Worm (Caenorhabditis elegans) whole organism, L4 larva: Measurements from ENCODE around the gene sra-11.

Experiments used
- F10B5.3 ChIP-seq: sonication (generic microtip); optimal IDR thresholded peaks from 2 replicates; lab custom pipeline; 2016; ENCODE audit warnings: mild to moderate bottlenecking, missing genetic modification characterization, missing compliant biosample characterization
- F37D6.2 ChIP-seq: sonication (generic microtip); optimal IDR thresholded peaks from 2 replicates; lab custom pipeline; 2016; ENCODE audit warnings: mild to moderate bottlenecking, missing genetic modification characterization, missing compliant biosample characterization
- F44E2.7 ChIP-seq: fragments of 200-800 bp; sonication (Bioruptor generic); IDR thresholded peaks from 2 replicates; pipeline ENCODE4 v2.1.2; 2022; ENCODE audit warnings: missing genetic modification characterization, missing compliant biosample characterization
- T20F7.1 ChIP-seq: fragments of 200-800 bp; sonication (Bioruptor generic); optimal IDR thresholded peaks from 2 replicates; lab custom pipeline; 2018; ENCODE audit warnings: mild to moderate bottlenecking, missing genetic modification characterization, missing compliant biosample characterization
- Y75B8A.6 ChIP-seq: fragments of 200-800 bp; sonication (Bioruptor generic); IDR thresholded peaks from 2 replicates; pipeline ENCODE4 v1.3.6; 2022; ENCODE audit warnings: missing genetic modification reagents, missing genetic modification characterization, missing compliant biosample characterization
- ZK546.5 ChIP-seq, 2 experiments: sonication (generic microtip); optimal IDR thresholded peaks; 2 replicates each; lab custom pipeline; 2017; ENCODE audit warnings: missing biosample characterization in 2 of 2, missing genetic modification characterization in 2 of 2
- aha-1 ChIP-seq: fragments of 150-350 bp; peaks from one replicate; lab custom pipeline; 2014; ENCODE audit warnings: missing biosample characterization, missing genetic modification characterization
- ama-1 ChIP-seq: fragments of 150-350 bp; optimal IDR thresholded peaks from 2 replicates; lab custom pipeline; 2014; ENCODE audit warnings: inconsistent platforms, mixed read lengths
- arid-1 ChIP-seq: fragments of 200-800 bp; sonication (Bioruptor generic); conservative IDR thresholded peaks from 2 replicates; pipeline ENCODE4 v1.3.6; 2022; ENCODE audit warnings: missing genetic modification reagents, missing genetic modification characterization, missing compliant biosample characterization
- attf-4 ChIP-seq: sonication (generic microtip); optimal IDR thresholded peaks from 3 replicates; lab custom pipeline; 2017; ENCODE audit warnings: missing biosample characterization, missing genetic modification characterization
- ceh-28 ChIP-seq: fragments of 150-350 bp; optimal IDR thresholded peaks from 2 replicates; lab custom pipeline; 2014; ENCODE audit warnings: missing biosample characterization, missing genetic modification reagents, missing genetic modification characterization
- daf-12 ChIP-seq: fragments of 150-350 bp; optimal IDR thresholded peaks from 2 replicates; lab custom pipeline; 2014; ENCODE audit warnings: missing biosample characterization, missing genetic modification reagents, missing genetic modification characterization
- daf-16 ChIP-seq, 3 experiments: sonication (generic microtip); optimal IDR thresholded peaks; 2 replicates each; lab custom pipeline; 2016 to 2017; ENCODE audit warnings: missing genetic modification characterization in 3 of 3, missing genetic modification reagents in 3 of 3, mild to moderate bottlenecking in 2 of 3, missing compliant biosample characterization in 2 of 3, missing biosample characterization in 1 of 3, moderate library complexity in 1 of 3
- daf-8 ChIP-seq: fragments of 200-800 bp; sonication (Bioruptor generic); IDR thresholded peaks from 2 replicates; pipeline ENCODE4 v1.3.6; 2022; ENCODE audit warnings: missing genetic modification characterization, missing compliant biosample characterization
- dmd-6 ChIP-seq: fragments of 200-800 bp; sonication (Bioruptor generic); IDR thresholded peaks from 2 replicates; pipeline ENCODE4 v1.3.6; 2022; ENCODE audit warnings: missing genetic modification reagents, missing genetic modification characterization, missing compliant biosample characterization
- dpl-1 ChIP-seq: fragments of 150-350 bp; optimal IDR thresholded peaks from 2 replicates; lab custom pipeline; 2014; ENCODE audit warnings: missing biosample characterization, missing genetic modification reagents, missing genetic modification characterization
- dve-1 ChIP-seq: sonication (generic microtip); optimal IDR thresholded peaks from 2 replicates; lab custom pipeline; 2017; ENCODE audit warnings: antibody characterized with exemption, mild to moderate bottlenecking, missing genetic modification characterization, missing compliant biosample characterization; ENCODE audit not compliant: insufficient read depth
- egl-43 ChIP-seq: fragments of 200-800 bp; sonication (Bioruptor generic); IDR thresholded peaks from 2 replicates; pipeline ENCODE4 v1.3.6; 2022; ENCODE audit warnings: missing genetic modification reagents, missing genetic modification characterization, missing compliant biosample characterization
- fkh-10 ChIP-seq: fragments of 150-350 bp; optimal IDR thresholded peaks from 2 replicates; lab custom pipeline; 2014; ENCODE audit warnings: missing biosample characterization, missing genetic modification reagents, missing genetic modification characterization
- gei-8 ChIP-seq: fragments of 200-800 bp; sonication (Bioruptor generic); optimal IDR thresholded peaks from 2 replicates; lab custom pipeline; 2018; ENCODE audit warnings: mild to moderate bottlenecking, missing genetic modification characterization, missing compliant biosample characterization
- hlh-11 ChIP-seq: fragments of 200-800 bp; sonication (Bioruptor generic); optimal IDR thresholded peaks from 2 replicates; lab custom pipeline; 2018; ENCODE audit warnings: mild to moderate bottlenecking, missing genetic modification characterization, missing compliant biosample characterization
- hlh-30 ChIP-seq: sonication (generic microtip); optimal IDR thresholded peaks from 2 replicates; lab custom pipeline; 2017; ENCODE audit warnings: antibody characterized with exemption, mild to moderate bottlenecking, missing genetic modification characterization, missing compliant biosample characterization; ENCODE audit not compliant: insufficient read depth
- jun-1 ChIP-seq: fragments of 150-350 bp; optimal IDR thresholded peaks from 2 replicates; lab custom pipeline; 2014; ENCODE audit warnings: missing biosample characterization, missing genetic modification reagents, missing genetic modification characterization
- lim-7 ChIP-seq: fragments of 200-800 bp; sonication (Bioruptor generic); IDR thresholded peaks from 2 replicates; pipeline ENCODE4 v1.3.6; 2022; ENCODE audit warnings: missing genetic modification characterization, missing compliant biosample characterization
- lin-15B ChIP-seq: fragments of 150-350 bp; sonication (generic microtip); optimal IDR thresholded peaks from 3 replicates; lab custom pipeline; 2014; ENCODE audit warnings: missing biosample characterization, missing genetic modification characterization
- lin-38 ChIP-seq: fragments of 200-800 bp; sonication (Bioruptor generic); IDR thresholded peaks from 2 replicates; pipeline ENCODE4 v1.3.6; 2022; ENCODE audit warnings: missing genetic modification reagents, missing genetic modification characterization, missing compliant biosample characterization
- lir-3 ChIP-seq: sonication (generic microtip); optimal IDR thresholded peaks from 2 replicates; lab custom pipeline; 2016; ENCODE audit warnings: mild to moderate bottlenecking, missing genetic modification characterization, missing compliant biosample characterization
- lsy-2 ChIP-seq, 2 experiments: fragments of 150-350 bp in 1 of 2; sonication (generic microtip) in 1 of 2; optimal IDR thresholded peaks; 2 replicates each; lab custom pipeline; 2014 to 2017; ENCODE audit warnings: missing biosample characterization in 2 of 2, missing genetic modification characterization in 2 of 2
- mxl-3 ChIP-seq: fragments of 200-800 bp; sonication (Bioruptor generic); optimal IDR thresholded peaks from 2 replicates; lab custom pipeline; 2018; ENCODE audit warnings: mild to moderate bottlenecking, missing genetic modification characterization, missing compliant biosample characterization
- nhr-10 ChIP-seq: fragments of 150-350 bp; optimal IDR thresholded peaks from 2 replicates; lab custom pipeline; 2014; ENCODE audit warnings: missing biosample characterization, missing genetic modification characterization
- nhr-28 ChIP-seq: fragments of 150-350 bp; optimal IDR thresholded peaks from 2 replicates; lab custom pipeline; 2014; ENCODE audit warnings: missing biosample characterization, missing genetic modification characterization
- pqm-1 ChIP-seq: sonication (generic microtip); optimal IDR thresholded peaks from 2 replicates; lab custom pipeline; 2017; ENCODE audit warnings: missing biosample characterization, missing genetic modification characterization
- spr-1 ChIP-seq: sonication (generic microtip); optimal IDR thresholded peaks from 2 replicates; lab custom pipeline; 2016; ENCODE audit warnings: mild to moderate bottlenecking, missing genetic modification characterization, missing compliant biosample characterization
- tag-97 ChIP-seq: fragments of 200-800 bp; sonication (Bioruptor generic); IDR thresholded peaks from 2 replicates; pipeline ENCODE4 v1.3.6; 2022; ENCODE audit warnings: missing genetic modification characterization, missing compliant biosample characterization
- unc-62 ChIP-seq, 3 experiments: fragments of 150-350 bp in 1 of 3; sonication (generic microtip); optimal IDR thresholded peaks in 2 of 3; peaks in 1 of 3; 1 replicate in 1 of 3; 2 replicates in 2 of 3; lab custom pipeline; 2014 to 2017; ENCODE audit warnings: missing biosample characterization in 3 of 3, missing genetic modification characterization in 3 of 3, missing genetic modification reagents in 3 of 3, missing genotype in 1 of 3
- zfp-3 ChIP-seq: fragments of 200-800 bp; sonication (Bioruptor generic); conservative IDR thresholded peaks from 2 replicates; pipeline ENCODE4 v1.3.6; 2022; ENCODE audit warnings: missing genetic modification reagents, missing genetic modification characterization, missing compliant biosample characterization
- zip-11 ChIP-seq: fragments of 200-800 bp; sonication (Bioruptor generic); IDR thresholded peaks from 2 replicates; pipeline ENCODE4 v1.3.6; 2022; ENCODE audit warnings: missing genetic modification characterization, missing compliant biosample characterization
- ztf-7 ChIP-seq: fragments of 150-350 bp; optimal IDR thresholded peaks from 2 replicates; lab custom pipeline; 2014; ENCODE audit warnings: missing biosample characterization, missing genetic modification characterization

The sra-11 gene

DNA sequence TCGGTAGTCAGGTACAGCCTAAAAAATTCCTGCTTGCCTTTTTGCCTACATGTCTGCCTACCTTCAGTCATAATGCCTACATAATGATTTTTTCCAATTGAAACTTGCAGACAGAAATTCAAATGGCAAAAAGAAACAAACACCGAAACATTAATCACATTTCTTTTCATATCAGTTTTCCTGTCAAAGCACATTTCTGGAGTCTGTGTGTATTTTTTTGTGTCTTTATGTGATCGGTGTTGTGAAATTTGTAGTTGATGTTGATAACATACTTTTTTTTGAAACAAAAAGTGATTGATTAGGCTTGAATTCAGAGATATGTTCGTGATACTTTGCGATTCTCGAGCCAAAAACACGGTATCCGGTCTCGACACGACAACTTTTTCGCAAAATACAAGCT is 39.3 kb upstream of the sra-11 start:
- TF ChIP-seq F37D6.2 (tag; lab: Kevin White, UChicago) (no peak), dve-1 (tag; lab: Kevin White, UChicago) (peak; percentile 32), lir-3 (no peak), fkh-10 (GFP tag; lab: Kevin White, UChicago) (no peak), unc-62 (GFP tag; optimal IDR thresholded peaks at IDR 0.05 in 1 of 2; lab: Kevin White, UChicago) (peak in 1 of 2 experiments; percentile 14), unc-62 (tag; optimal IDR thresholded peaks at IDR 0.05; lab: Kevin White, UChicago) (no peak), gei-8 (GFP tag; lab: Kevin White, UChicago) (no peak), hlh-11 (tag; lab: Kevin White, UChicago) (peak; percentile 39), mxl-3 (GFP tag; lab: Kevin White, UChicago) (peak; percentile 32), pqm-1 (peak; percentile 69), hlh-30 (tag; lab: Kevin White, UChicago) (no peak), dmd-6 (GFP tag; lab: Robert Waterston, UW) (peak; percentile 41; the same call in 1 of the 2 replicates), nhr-28 (peak; percentile 99), daf-16 (GFP tag; optimal IDR thresholded peaks at IDR 0.05; lab: Kevin White, UChicago) (no peak), daf-16 (tag; optimal IDR thresholded peaks at IDR 0.05; lab: Kevin White, UChicago) (peak; percentile 74)
- TF ChIP-seq, all 104 proteins: peak for 8

DNA sequence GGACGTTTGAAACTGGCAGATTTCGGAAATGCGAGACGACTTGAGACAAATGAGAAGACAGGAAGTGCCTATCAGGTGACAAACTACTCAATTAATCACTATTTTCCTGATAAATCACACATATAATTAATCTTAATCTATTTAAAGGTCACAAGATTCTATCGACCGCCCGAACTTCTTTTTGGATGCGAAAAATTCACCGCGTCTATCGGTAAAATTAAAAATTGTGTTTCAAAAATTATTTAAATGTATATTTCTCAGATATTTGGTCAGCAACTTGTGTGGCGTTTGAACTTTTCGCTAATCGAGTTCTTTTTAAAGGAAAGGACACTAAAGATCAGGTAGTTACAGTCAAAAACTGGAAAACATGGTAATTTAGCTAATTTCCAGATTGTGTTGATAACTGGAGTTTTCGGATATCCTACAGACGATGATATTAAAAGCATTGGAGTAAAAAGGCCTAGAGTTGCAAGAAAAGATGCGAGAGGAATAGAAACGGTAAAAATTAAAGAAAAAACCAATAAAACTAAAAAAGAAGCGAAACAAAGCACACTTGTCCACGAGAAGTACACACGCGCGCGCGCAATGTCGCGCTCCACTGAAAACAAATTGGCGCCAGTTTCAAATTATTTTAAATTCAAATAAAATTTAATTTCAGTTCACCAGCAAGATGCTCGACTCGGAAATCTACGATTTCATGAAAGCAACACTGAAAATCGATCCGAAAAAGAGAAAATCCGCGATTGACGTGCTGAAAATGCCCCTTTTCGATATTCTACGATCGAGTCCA is 38.3 kb upstream of the sra-11 start:
- TF ChIP-seq lin-15B (tag; lab: Kevin White, UChicago) (no peak), unc-62 (GFP tag; optimal IDR thresholded peaks at IDR 0.05 in 1 of 2; lab: Kevin White, UChicago) (peak in 1 of 2 experiments; percentile 9), unc-62 (tag; optimal IDR thresholded peaks at IDR 0.05; lab: Kevin White, UChicago) (no peak), F44E2.7 (GFP tag; lab: Robert Waterston, UW) (no peak), lsy-2 (tag; optimal IDR thresholded peaks at IDR 0.05; lab: Kevin White, UChicago) (no peak), dpl-1 (GFP tag; lab: Kevin White, UChicago) (peak; percentile 10), F10B5.3 (tag; lab: Kevin White, UChicago) (no peak), lin-38 (GFP tag; lab: Robert Waterston, UW) (peak; percentile 53), aha-1 (tag; lab: Kevin White, UChicago) (peak; percentile 20), ztf-7 (no peak), lim-7 (GFP tag; lab: Robert Waterston, UW) (no peak), F37D6.2 (tag; lab: Kevin White, UChicago) (no peak), tag-97 (GFP tag; lab: Robert Waterston, UW) (no peak), hlh-30 (tag; lab: Kevin White, UChicago) (no peak), arid-1 (no peak), zfp-3 (no peak)

DNA sequence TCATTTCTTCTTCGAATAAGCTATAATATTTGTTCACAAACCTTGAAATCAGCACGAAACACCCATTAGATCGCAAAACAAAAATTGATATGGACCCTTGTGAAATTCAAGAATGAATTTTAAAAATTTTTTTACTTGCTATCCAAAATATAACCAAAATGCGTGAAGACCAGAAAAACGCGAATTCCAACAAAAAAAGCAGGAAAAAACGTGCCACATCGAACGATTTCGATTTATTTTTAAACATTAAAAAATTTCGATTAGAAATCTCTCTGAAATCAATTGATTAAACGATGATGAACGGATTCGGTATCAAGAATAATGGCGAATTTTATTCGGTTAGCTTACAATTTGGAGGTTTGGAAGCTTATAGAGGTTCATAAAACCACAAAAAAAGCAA is 37.2 kb upstream of the sra-11 start, which contains the start of the genes tceb-3 and gskl-1:
tceb-3 (minus strand) TSS at position 101 of the 400 bp plus-strand sequence.
gskl-1 (plus strand) TSS at position 243 of the 400 bp plus-strand sequence.
- no peak for TF ChIP-seq ama-1 (lab: Kevin White, UChicago)
- no peak for TF ChIP-seq attf-4
- no peak for TF ChIP-seq gei-8 (GFP tag; lab: Kevin White, UChicago)
- no peak for TF ChIP-seq daf-12 (tag; lab: Kevin White, UChicago)
- no peak for TF ChIP-seq egl-43
- TF ChIP-seq lir-3, result no peak
- no peak for TF ChIP-seq ZK546.5 (tag; optimal IDR thresholded peaks at IDR 0.05; lab: Kevin White, UChicago)
- TF ChIP-seq pqm-1, result no peak
- no peak for TF ChIP-seq T20F7.1 (GFP tag; lab: Kevin White, UChicago)
- TF ChIP-seq jun-1 (tag; lab: Kevin White, UChicago), result no peak
- no peak for TF ChIP-seq ceh-28 (tag; lab: Kevin White, UChicago)
- TF ChIP-seq Y75B8A.6 (GFP tag; lab: Robert Waterston, UW), result no peak
- no peak for TF ChIP-seq daf-8
- no peak for TF ChIP-seq nhr-10 (tag; lab: Kevin White, UChicago)
- TF ChIP-seq spr-1 (tag; lab: Kevin White, UChicago), result no peak
- TF ChIP-seq zip-11 (GFP tag; lab: Robert Waterston, UW), result no peak
